Fruit fly (Drosophila melanogaster): ENCODE data around the gene REPTOR.
A peak's percentile ranks its signal among the peaks of the same experiment; 100 is the strongest.

Gene REPTOR

dm6 chr3R:24580067-24580962 lies 2.3 kb downstream of the REPTOR start (continued):
- TF ChIP-seq Pdp1 (GFP tag; optimal IDR thresholded peaks at IDR 0.05) (peak in 1 of 2 experiments; percentile 14), Scr (GFP tag; IDR thresholded peaks at IDR 0.05; ENCODE audit: partially characterized antibody) (no peak), CG6254 (GFP tag; optimal IDR thresholded peaks at IDR 0.05) (peak; percentile 30), CG3407 (GFP tag; optimal IDR thresholded peaks at IDR 0.05) (no peak), pzg (GFP tag; optimal IDR thresholded peaks at IDR 0.05) (no peak), CG7357 (GFP tag; IDR thresholded peaks at IDR 0.05) (no peak), Hr51 (GFP tag; optimal IDR thresholded peaks at IDR 0.05) (peak in 1 of 2 experiments; percentile 19), ftz-f1 (GFP tag; optimal IDR thresholded peaks at IDR 0.05) (no peak), CG7987 (GFP tag; optimal IDR thresholded peaks at IDR 0.05) (no peak), CG11560 (tag; IDR thresholded peaks at IDR 0.05) (no peak), Dll (GFP tag; IDR thresholded peaks at IDR 0.05; ENCODE audit: partially characterized antibody) (no peak), gsb (GFP tag; IDR thresholded peaks at IDR 0.05) (no peak), hb (GFP tag; IDR thresholded peaks at IDR 0.05; ENCODE audit: partially characterized antibody) (no peak), CG4424 (GFP tag; optimal IDR thresholded peaks at IDR 0.05) (peak; percentile 49), Hr39 (optimal IDR thresholded peaks at IDR 0.05) (no peak), Hr78 (GFP tag; optimal IDR thresholded peaks at IDR 0.05) (no peak), nau (GFP tag; optimal IDR thresholded peaks at IDR 0.05) (peak; percentile 21), dimm (GFP tag; IDR thresholded peaks at IDR 0.05) (no peak), Opbp (GFP tag; IDR thresholded peaks at IDR 0.05; ENCODE audit: partially characterized antibody) (no peak; the same call in 1 of the 3 replicates), gt (GFP tag; IDR thresholded peaks at IDR 0.05) (no peak), Rfx (GFP tag; IDR thresholded peaks at IDR 0.05) (no peak), CG9932 (GFP tag; IDR thresholded peaks at IDR 0.05) (no peak), tap (tag; optimal IDR thresholded peaks at IDR 0.05) (no peak), CHES-1-like (GFP tag; optimal IDR thresholded peaks at IDR 0.05) (no peak), CG17612 (GFP tag; IDR thresholded peaks at IDR 0.05) (no peak), CG10543 (GFP tag; optimal IDR thresholded peaks at IDR 0.05) (no peak), Dad (GFP tag; optimal IDR thresholded peaks at IDR 0.05) (no peak), Poxn (GFP tag; IDR thresholded peaks at IDR 0.05) (no peak), CG13624 (GFP tag; optimal IDR thresholded peaks at IDR 0.05) (peak; percentile 7), ara (GFP tag; IDR thresholded peaks at IDR 0.05) (no peak), CG7271 (tag; optimal IDR thresholded peaks at IDR 0.05) (no peak), CG12104 (GFP tag; optimal IDR thresholded peaks at IDR 0.05) (peak; percentile 16), fru (optimal IDR thresholded peaks at IDR 0.05) (no peak), CG9609 (GFP tag; optimal IDR thresholded peaks at IDR 0.05) (no peak), CG3726 (GFP tag; IDR thresholded peaks at IDR 0.05) (no peak), Atf6 (GFP tag; IDR thresholded peaks at IDR 0.05) (no peak), wor (GFP tag; IDR thresholded peaks at IDR 0.05) (no peak), Lpt (GFP tag; optimal IDR thresholded peaks at IDR 0.05) (no peak), zfh2 (GFP tag; optimal IDR thresholded peaks at IDR 0.05) (no peak), CG42726 (GFP tag; IDR thresholded peaks at IDR 0.05; ENCODE audit: partially characterized antibody) (no peak), Med (GFP tag) (no peak), CG12155 (GFP tag; optimal IDR thresholded peaks at IDR 0.05) (no peak), CG13775 (GFP tag; optimal IDR thresholded peaks at IDR 0.05) (peak; percentile 39), B-H1 (GFP tag; IDR thresholded peaks at IDR 0.05) (no peak), pros (GFP tag; optimal IDR thresholded peaks at IDR 0.05) (peak; percentile 2), scrt (GFP tag; optimal IDR thresholded peaks at IDR 0.05) (no peak), CG14710 (tag; optimal IDR thresholded peaks at IDR 0.05) (peak; percentile 55), run (tag; optimal IDR thresholded peaks at IDR 0.05) (no peak), Gsc (GFP tag; IDR thresholded peaks at IDR 0.05) (no peak), CG8478 (optimal IDR thresholded peaks at IDR 0.05) (no peak)
